Worm (Caenorhabditis elegans) whole organism, L1 larva: Measurements from ENCODE around the gene tsfm-1.
A peak's percentile ranks its signal among the peaks of the same experiment; 100 is the strongest.

Experiments used
- C16A3.4 ChIP-seq: fragments of 150-350 bp; optimal IDR thresholded peaks from 2 replicates; lab custom pipeline; 2014; ENCODE audit warnings: missing biosample characterization, missing genetic modification characterization
- C34B4.2 ChIP-seq: sonication (generic microtip); optimal IDR thresholded peaks from 2 replicates; lab custom pipeline; 2017; ENCODE audit warnings: mild to moderate bottlenecking, missing genetic modification characterization, missing compliant biosample characterization
- alr-1 ChIP-seq: fragments of 200-800 bp; sonication (Bioruptor generic); optimal IDR thresholded peaks from 2 replicates; lab custom pipeline; 2018; ENCODE audit warnings: borderline replicate concordance, mild to moderate bottlenecking, missing genetic modification characterization, missing compliant biosample characterization
- ama-1 ChIP-seq: fragments of 150-350 bp; optimal IDR thresholded peaks from 2 replicates; lab custom pipeline; 2014
- ceh-8 ChIP-seq: fragments of 200-800 bp; sonication (Bioruptor generic); optimal IDR thresholded peaks from 2 replicates; lab custom pipeline; 2018; ENCODE audit warnings: mild to moderate bottlenecking, missing genetic modification characterization, moderate library complexity, missing compliant biosample characterization
- ceh-82 ChIP-seq, 3 experiments: fragments of 150-350 bp in 1 of 3; sonication (generic microtip) in 2 of 3; optimal IDR thresholded peaks; 2 replicates each; lab custom pipeline; 2014 to 2017; ENCODE audit warnings: missing biosample characterization in 3 of 3, missing genetic modification characterization in 3 of 3
- ceh-88 ChIP-seq: fragments of 200-800 bp; sonication (Bioruptor generic); IDR thresholded peaks from 2 replicates; pipeline ENCODE4 v1.3.6; 2022; ENCODE audit warnings: missing genetic modification characterization, missing compliant biosample characterization
- ces-1 ChIP-seq: fragments of 150-350 bp; optimal IDR thresholded peaks from 2 replicates; lab custom pipeline; 2014; ENCODE audit warnings: missing biosample characterization, missing genetic modification reagents, missing genetic modification characterization
- dpl-1 ChIP-seq, 3 experiments: fragments of 150-350 bp in 2 of 3; sonication (generic microtip) in 1 of 3; optimal IDR thresholded peaks; 2 replicates each; lab custom pipeline; 2014 to 2017; ENCODE audit warnings: missing biosample characterization in 3 of 3, missing genetic modification characterization in 3 of 3, missing genetic modification reagents in 3 of 3
- efl-1 ChIP-seq, 4 experiments: fragments of 150-350 bp; optimal IDR thresholded peaks in 3 of 4; peaks in 1 of 4; 1 replicate in 1 of 4; 2 replicates in 3 of 4; lab custom pipeline; 2014; ENCODE audit warnings: missing biosample characterization in 2 of 4, missing genetic modification characterization in 2 of 4, missing genetic modification reagents in 2 of 4
- elt-2 ChIP-seq: sonication (generic microtip); optimal IDR thresholded peaks from 2 replicates; lab custom pipeline; 2016; ENCODE audit warnings: missing genetic modification characterization, mild to moderate bottlenecking, inconsistent platforms, missing compliant biosample characterization, missing genetic modification reagents
- elt-3 ChIP-seq, 6 experiments: fragments of 150-350 bp in 1 of 6; sonication (generic microtip); optimal IDR thresholded peaks; 2 replicates each; lab custom pipeline; 2017 to 2018; ENCODE audit warnings: missing biosample characterization in 6 of 6, missing genetic modification characterization in 6 of 6, inconsistent platforms in 1 of 6
- fkh-10 ChIP-seq: sonication (generic microtip); optimal IDR thresholded peaks from 2 replicates; lab custom pipeline; 2017; ENCODE audit warnings: missing biosample characterization, missing genetic modification reagents, missing genetic modification characterization
- hlh-17 ChIP-seq: fragments of 200-800 bp; sonication (Bioruptor generic); optimal IDR thresholded peaks from 2 replicates; lab custom pipeline; 2018; ENCODE audit warnings: missing genetic modification characterization, mild to moderate bottlenecking, missing compliant biosample characterization, moderate library complexity, borderline replicate concordance
- jun-1 ChIP-seq: fragments of 150-350 bp; optimal IDR thresholded peaks from 2 replicates; lab custom pipeline; 2014; ENCODE audit warnings: missing biosample characterization, missing genetic modification reagents, missing genetic modification characterization
- lin-14 ChIP-seq: fragments of 200-800 bp; sonication (Bioruptor generic); optimal IDR thresholded peaks from 2 replicates; lab custom pipeline; 2018; ENCODE audit warnings: mild to moderate bottlenecking, missing genetic modification characterization, moderate library complexity, missing compliant biosample characterization
- lin-15B ChIP-seq: fragments of 150-350 bp; sonication (generic microtip); optimal IDR thresholded peaks from 3 replicates; lab custom pipeline; 2014; ENCODE audit warnings: missing biosample characterization, missing genetic modification characterization
- lin-35 ChIP-seq, 2 experiments: fragments of 150-350 bp; optimal IDR thresholded peaks; 2 replicates each; lab custom pipeline; 2014; ENCODE audit warnings: missing biosample characterization in 2 of 2, missing genetic modification characterization in 2 of 2, missing genetic modification reagents in 2 of 2
- lsy-2 ChIP-seq, 2 experiments: fragments of 150-350 bp; optimal IDR thresholded peaks; 2 replicates each; lab custom pipeline; 2014; ENCODE audit warnings: missing biosample characterization in 2 of 2, missing genetic modification characterization in 2 of 2
- mab-9 ChIP-seq: fragments of 200-800 bp; sonication (Bioruptor generic); IDR thresholded peaks from 2 replicates; pipeline ENCODE4 v1.3.6; 2022; ENCODE audit warnings: missing genetic modification reagents, missing genetic modification characterization, missing compliant biosample characterization
- mef-2 ChIP-seq: fragments of 150-350 bp; optimal IDR thresholded peaks from 2 replicates; lab custom pipeline; 2014; ENCODE audit warnings: missing biosample characterization, missing genetic modification characterization
- mep-1 ChIP-seq: fragments of 150-350 bp; optimal IDR thresholded peaks from 2 replicates; lab custom pipeline; 2014; ENCODE audit warnings: missing biosample characterization, missing genetic modification characterization
- nhr-12 ChIP-seq: sonication (generic microtip); optimal IDR thresholded peaks from 2 replicates; lab custom pipeline; 2017; ENCODE audit warnings: missing biosample characterization, missing genetic modification characterization
- nhr-20 ChIP-seq: sonication (generic microtip); optimal IDR thresholded peaks from 2 replicates; lab custom pipeline; 2016; ENCODE audit warnings: mild to moderate bottlenecking, missing genetic modification characterization, missing compliant biosample characterization
- nhr-47 ChIP-seq: sonication (generic microtip); optimal IDR thresholded peaks from 2 replicates; lab custom pipeline; 2016; ENCODE audit warnings: mild to moderate bottlenecking, missing genetic modification characterization, moderate library complexity, missing compliant biosample characterization
- nhr-71 ChIP-seq: sonication (generic microtip); optimal IDR thresholded peaks from 2 replicates; lab custom pipeline; 2016; ENCODE audit warnings: mild to moderate bottlenecking, missing genetic modification characterization, moderate library complexity, missing compliant biosample characterization
- nhr-77 ChIP-seq: fragments of 150-350 bp; optimal IDR thresholded peaks from 2 replicates; lab custom pipeline; 2014; ENCODE audit warnings: missing biosample characterization, missing genetic modification characterization
- nhr-84 ChIP-seq: sonication (generic microtip); optimal IDR thresholded peaks from 2 replicates; lab custom pipeline; 2017; ENCODE audit warnings: missing biosample characterization, missing genetic modification characterization
- nhr-85 ChIP-seq: sonication (generic microtip); peaks from one replicate; lab custom pipeline; 2016; ENCODE audit warnings: missing genetic modification characterization, inconsistent platforms, missing compliant biosample characterization
- pag-3 ChIP-seq: sonication (generic microtip); optimal IDR thresholded peaks from 2 replicates; lab custom pipeline; 2017; ENCODE audit warnings: missing genetic modification characterization, mild to moderate bottlenecking, missing compliant biosample characterization, antibody characterized with exemption, borderline replicate concordance; ENCODE audit not compliant: insufficient read depth
- pax-3 ChIP-seq: fragments of 200-800 bp; sonication (Bioruptor generic); optimal IDR thresholded peaks from 2 replicates; lab custom pipeline; 2018; ENCODE audit warnings: mild to moderate bottlenecking, missing genetic modification characterization, moderate library complexity, missing compliant biosample characterization
- pqm-1 ChIP-seq: sonication (generic microtip); optimal IDR thresholded peaks from 3 replicates; lab custom pipeline; 2017; ENCODE audit warnings: missing biosample characterization, missing genetic modification characterization
- sptf-1 ChIP-seq: fragments of 150-350 bp; optimal IDR thresholded peaks from 2 replicates; lab custom pipeline; 2014; ENCODE audit warnings: missing biosample characterization, missing genetic modification characterization
- sup-37 ChIP-seq: fragments of 200-800 bp; sonication (Bioruptor generic); optimal IDR thresholded peaks from 2 replicates; lab custom pipeline; 2018; ENCODE audit warnings: mild to moderate bottlenecking, missing genetic modification characterization, missing compliant biosample characterization
- swsn-7 ChIP-seq: sonication (generic microtip); optimal IDR thresholded peaks from 2 replicates; lab custom pipeline; 2016; ENCODE audit warnings: missing genetic modification characterization, missing compliant biosample characterization
- tbx-2 ChIP-seq: sonication (generic microtip); optimal IDR thresholded peaks from 2 replicates; lab custom pipeline; 2016; ENCODE audit warnings: missing genetic modification characterization, missing compliant biosample characterization
- tlp-1 ChIP-seq: fragments of 150-350 bp; optimal IDR thresholded peaks from 2 replicates; lab custom pipeline; 2014; ENCODE audit warnings: missing biosample characterization, missing genetic modification characterization
- unc-130 ChIP-seq: fragments of 150-350 bp; optimal IDR thresholded peaks from 2 replicates; lab custom pipeline; 2017; ENCODE audit warnings: missing biosample characterization, missing genetic modification characterization, inconsistent platforms
- unc-86 ChIP-seq: sonication (generic microtip); optimal IDR thresholded peaks from 2 replicates; lab custom pipeline; 2016; ENCODE audit warnings: missing genetic modification characterization, missing compliant biosample characterization
- unc-98 ChIP-seq: fragments of 200-800 bp; sonication (Bioruptor generic); IDR thresholded peaks from 2 replicates; pipeline ENCODE4 v1.3.6; 2022; ENCODE audit warnings: missing genetic modification characterization, missing compliant biosample characterization
- vab-15 ChIP-seq: sonication (generic microtip); optimal IDR thresholded peaks from 2 replicates; lab custom pipeline; 2017; ENCODE audit warnings: missing genotype, mild to moderate bottlenecking, missing genetic modification characterization, missing compliant biosample characterization
- xbp-1 ChIP-seq: sonication (generic microtip); optimal IDR thresholded peaks from 2 replicates; lab custom pipeline; 2016; ENCODE audit warnings: missing genetic modification characterization, missing compliant biosample characterization
- zag-1 ChIP-seq: fragments of 150-350 bp; optimal IDR thresholded peaks from 2 replicates; lab custom pipeline; 2014; ENCODE audit warnings: missing biosample characterization, missing genetic modification characterization
- zip-4 ChIP-seq: fragments of 200-800 bp; sonication (Bioruptor generic); optimal IDR thresholded peaks from 2 replicates; lab custom pipeline; 2018; ENCODE audit warnings: mild to moderate bottlenecking, missing genetic modification characterization, moderate library complexity, missing compliant biosample characterization
- ztf-4 ChIP-seq: fragments of 150-350 bp; optimal IDR thresholded peaks from 2 replicates; lab custom pipeline; 2014; ENCODE audit warnings: missing biosample characterization, missing genetic modification characterization

tsfm-1 gene

DNA sequence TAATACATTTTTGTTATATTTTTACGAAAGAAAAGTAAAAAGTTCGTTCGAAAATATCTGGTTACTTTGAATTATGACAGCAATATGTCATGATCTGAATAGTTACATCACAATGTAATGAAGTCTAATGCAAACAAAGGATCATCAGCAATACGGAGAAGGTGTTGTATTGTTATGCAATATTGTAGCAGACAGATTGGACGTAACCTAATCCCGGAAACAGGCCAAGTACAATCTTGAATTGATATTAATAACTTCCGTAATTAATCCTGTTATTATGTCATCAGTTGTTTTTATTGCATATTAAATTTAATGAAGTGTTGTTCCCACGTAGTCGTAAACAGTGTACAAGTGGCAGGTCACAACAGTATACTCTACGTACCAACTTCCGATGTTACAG lies 10.2 kb upstream of the tsfm-1 start:
- TF ChIP-seq fkh-10 (GFP tag; lab: Kevin White, UChicago) (no peak), lin-35 (GFP tag; optimal IDR thresholded peaks at IDR 0.05; lab: Kevin White, UChicago) (no peak), ceh-8 (GFP tag; lab: Kevin White, UChicago) (no peak), xbp-1 (no peak)

DNA sequence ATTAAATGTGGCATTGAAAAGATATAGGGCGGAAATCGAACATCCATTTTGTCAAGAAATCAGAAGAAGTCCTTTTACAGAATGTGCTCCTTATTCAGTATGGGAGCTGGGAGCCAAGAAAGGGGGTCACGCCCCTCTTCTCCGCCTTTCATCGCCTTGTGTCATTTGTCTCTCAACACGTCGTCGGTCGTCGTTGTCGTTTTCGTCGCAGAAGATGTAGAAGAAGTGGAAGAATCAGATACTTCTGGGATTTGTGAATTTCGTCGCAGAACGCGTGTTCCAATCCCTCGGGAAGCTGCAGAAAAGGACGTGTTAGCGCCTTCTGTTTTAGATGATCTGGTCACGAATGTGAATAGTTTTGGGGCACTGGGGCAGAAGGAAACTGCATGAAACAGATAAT lies 5.6 kb upstream of the tsfm-1 start, which contains the start of gene bnc-1:
TSS of gene bnc-1 (minus strand) at position 101 of the 400 bp plus-strand sequence.
- no peak for TF ChIP-seq pax-3 (tag; lab: Kevin White, UChicago)

DNA sequence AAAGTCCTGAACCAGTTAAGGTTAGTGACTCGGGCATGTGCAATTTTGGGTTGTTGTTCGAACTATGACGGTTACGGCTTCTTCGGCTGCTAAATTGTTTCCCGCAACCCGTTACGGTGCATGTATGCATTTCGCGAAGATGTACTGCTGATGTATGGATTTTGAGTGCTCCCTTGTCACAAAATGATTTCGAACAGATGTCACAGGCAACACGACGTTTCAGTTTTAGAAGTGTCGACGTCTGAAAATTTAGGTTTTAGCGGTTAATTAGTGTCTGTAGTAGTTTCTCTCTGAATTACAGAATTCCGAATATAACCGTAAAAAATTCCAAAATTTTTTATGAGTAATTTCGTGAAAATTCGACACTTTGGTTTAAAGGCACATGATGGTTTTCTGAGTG lies 4.4 kb upstream of the tsfm-1 start:
- TF ChIP-seq zip-4 (GFP tag; lab: Kevin White, UChicago) (no peak), ama-1 (lab: Kevin White, UChicago) (no peak), efl-1 (optimal IDR thresholded peaks at IDR 0.05; lab: Kevin White, UChicago) (no peak), efl-1 (GFP tag; optimal IDR thresholded peaks at IDR 0.05 in 1 of 2; lab: Kevin White, UChicago) (peak in 1 of 2 experiments; percentile 57)

DNA sequence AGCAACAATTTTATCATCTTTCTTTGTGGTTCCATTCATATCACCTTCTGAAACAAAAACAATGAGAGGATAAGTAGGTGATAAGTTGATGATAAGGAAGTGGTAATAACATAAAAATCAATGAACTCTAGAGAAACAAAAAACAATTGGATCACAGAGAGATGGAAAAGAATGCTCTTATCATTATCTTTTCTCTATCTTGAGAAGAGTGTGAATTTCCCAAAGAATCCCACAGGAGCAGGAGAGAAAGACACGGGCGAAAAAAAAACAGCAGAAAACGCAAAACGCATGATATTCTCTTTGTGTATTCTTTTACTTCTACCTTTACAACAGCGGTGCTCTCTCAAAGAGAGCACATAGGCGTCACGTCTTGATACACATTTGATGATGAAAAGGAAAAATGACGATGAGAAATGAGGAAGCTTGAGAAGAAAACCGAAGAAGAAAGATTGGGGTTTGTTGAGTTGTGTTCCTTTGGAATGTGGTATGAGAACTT lies 2.0 kb downstream of the tsfm-1 start, which contains the start of gene twk-24:
TSS of gene twk-24 (minus strand) at position 51 of the 496 bp plus-strand sequence.
- TF ChIP-seq jun-1 (tag; lab: Kevin White, UChicago): no peak
- peak; percentile 14 for TF ChIP-seq unc-130 (tag; lab: Kevin White, UChicago)
- no peak for TF ChIP-seq C34B4.2
- no peak for TF ChIP-seq ztf-4 (tag; lab: Kevin White, UChicago)
- peak; percentile 72 for TF ChIP-seq lin-14 (GFP tag; lab: Kevin White, UChicago)
- TF ChIP-seq pqm-1 (tag; lab: Kevin White, UChicago): no peak
- TF ChIP-seq swsn-7 (tag; lab: Kevin White, UChicago): no peak
- TF ChIP-seq nhr-84 (tag; lab: Kevin White, UChicago): no peak
- no peak for TF ChIP-seq lin-35 (GFP tag; optimal IDR thresholded peaks at IDR 0.05; lab: Kevin White, UChicago)
- TF ChIP-seq nhr-12 (tag; lab: Kevin White, UChicago): no peak
- no peak for TF ChIP-seq nhr-77 (tag; lab: Kevin White, UChicago)
- TF ChIP-seq sptf-1 (tag; lab: Kevin White, UChicago): no peak
- no peak for TF ChIP-seq zag-1 (tag; lab: Kevin White, UChicago)
- no peak for TF ChIP-seq tlp-1 (tag; lab: Kevin White, UChicago)
- TF ChIP-seq mef-2 (tag; lab: Kevin White, UChicago): no peak
- no peak for TF ChIP-seq lsy-2 (tag; optimal IDR thresholded peaks at IDR 0.05; lab: Kevin White, UChicago)
- no peak for TF ChIP-seq unc-86 (tag; lab: Kevin White, UChicago)
- TF ChIP-seq ceh-82 (tag; optimal IDR thresholded peaks at IDR 0.05; lab: Kevin White, UChicago): no peak
- no peak for TF ChIP-seq pax-3 (tag; lab: Kevin White, UChicago)
- TF ChIP-seq hlh-17 (GFP tag; lab: Kevin White, UChicago): no peak
- TF ChIP-seq nhr-85 (tag; lab: Kevin White, UChicago): no peak
- no peak for TF ChIP-seq mab-9 (GFP tag; lab: Robert Waterston, UW)
- TF ChIP-seq lin-15B (tag; lab: Kevin White, UChicago): no peak
- TF ChIP-seq sup-37 (GFP tag; lab: Kevin White, UChicago): no peak
- TF ChIP-seq alr-1: no peak
- TF ChIP-seq efl-1 (optimal IDR thresholded peaks at IDR 0.05; lab: Kevin White, UChicago): peak in 1 of 2 experiments; percentile 0
- no peak for TF ChIP-seq efl-1 (GFP tag; optimal IDR thresholded peaks at IDR 0.05 in 1 of 2; lab: Kevin White, UChicago)
- no peak for TF ChIP-seq dpl-1 (GFP tag; optimal IDR thresholded peaks at IDR 0.05; lab: Kevin White, UChicago)
- TF ChIP-seq unc-98 (GFP tag; lab: Robert Waterston, UW): no peak
- no peak for TF ChIP-seq fkh-10 (GFP tag; lab: Kevin White, UChicago)
- no peak for TF ChIP-seq elt-2 (tag; lab: Kevin White, UChicago)
- no peak for TF ChIP-seq ama-1 (lab: Kevin White, UChicago)
- TF ChIP-seq C16A3.4 (tag; lab: Kevin White, UChicago): no peak
- TF ChIP-seq elt-3 (tag; optimal IDR thresholded peaks at IDR 0.05; lab: Kevin White, UChicago): no peak
- peak; percentile 43 for TF ChIP-seq nhr-71
- TF ChIP-seq tbx-2 (tag; lab: Kevin White, UChicago): no peak
- TF ChIP-seq nhr-47 (tag; lab: Kevin White, UChicago): no peak
- TF ChIP-seq ceh-88 (GFP tag; lab: Robert Waterston, UW): no peak
- TF ChIP-seq vab-15 (tag; lab: Kevin White, UChicago): no peak
- TF ChIP-seq ces-1 (GFP tag; lab: Kevin White, UChicago): no peak
- no peak for TF ChIP-seq nhr-20 (tag; lab: Kevin White, UChicago)
- TF ChIP-seq pag-3 (tag; lab: Kevin White, UChicago): no peak
- TF ChIP-seq mep-1 (tag; lab: Kevin White, UChicago): peak; percentile 8
